Fruit fly (Drosophila melanogaster) whole organism, embryonic: ENCODE measurements around the gene CG32712.

Source experiments
- Adf1 ChIP-seq: fragments of 200-800 bp; sonication (Bioruptor generic); IDR thresholded peaks from 2 replicates; pipeline ENCODE4 v1.3.6; 2022; ENCODE audit warnings: missing biosample characterization, missing genetic modification characterization
- Antp ChIP-seq: fragments of 200-800 bp; sonication (Bioruptor generic); optimal IDR thresholded peaks from 3 replicates; lab custom pipeline; 2016; ENCODE audit warnings: missing biosample characterization, missing genetic modification characterization
- CG11695 ChIP-seq: fragments of 200-800 bp; sonication (Bioruptor generic); IDR thresholded peaks from 3 replicates; pipeline ENCODE4 v1.3.6; 2022; ENCODE audit warnings: missing biosample characterization, missing genetic modification characterization
- CG11696 ChIP-seq: fragments of 200-800 bp; sonication (Bioruptor generic); IDR thresholded peaks from 2 replicates; pipeline ENCODE4 v1.3.6; 2022; ENCODE audit warnings: missing biosample characterization, missing genetic modification characterization
- CG11723 ChIP-seq: fragments of 200-800 bp; sonication (Bioruptor generic); optimal IDR thresholded peaks from 2 replicates; lab custom pipeline; 2017; ENCODE audit warnings: missing biosample characterization, mild to moderate bottlenecking, missing genetic modification characterization
- CG14710 ChIP-seq: fragments of 200-800 bp; sonication (Bioruptor generic); optimal IDR thresholded peaks from 3 replicates; lab custom pipeline; 2019; ENCODE audit warnings: missing biosample characterization, mild to moderate bottlenecking, missing genetic modification characterization, moderate library complexity
- CG15269 ChIP-seq: fragments of 200-800 bp; sonication (Bioruptor generic); optimal IDR thresholded peaks from 2 replicates; lab custom pipeline; 2018; ENCODE audit warnings: missing biosample characterization, mild to moderate bottlenecking, missing genetic modification characterization, moderate library complexity
- CG17912 ChIP-seq: fragments of 200-800 bp; sonication (Bioruptor generic); optimal IDR thresholded peaks from 2 replicates; lab custom pipeline; 2018; ENCODE audit warnings: missing biosample characterization, mild to moderate bottlenecking, missing genetic modification characterization
- CG31224 ChIP-seq: fragments of 200-800 bp; sonication (Bioruptor generic); IDR thresholded peaks from 2 replicates; pipeline ENCODE4 v1.3.6; 2022; ENCODE audit warnings: missing biosample characterization, missing genetic modification characterization
- CG31365 ChIP-seq: fragments of 200-800 bp; sonication (Bioruptor generic); optimal IDR thresholded peaks from 2 replicates; lab custom pipeline; 2018; ENCODE audit warnings: missing biosample characterization, mild to moderate bottlenecking, missing genetic modification characterization
- CG8290 ChIP-seq, 3 experiments: fragments of 200-800 bp; sonication (Bioruptor generic); optimal IDR thresholded peaks; 2 replicates each; lab custom pipeline; 2016 to 2019; ENCODE audit warnings: missing biosample characterization in 3 of 3, missing genetic modification characterization in 3 of 3, mild to moderate bottlenecking in 2 of 3, moderate library complexity in 1 of 3
- CG9727 ChIP-seq: fragments of 200-800 bp; sonication (Bioruptor generic); optimal IDR thresholded peaks from 3 replicates; lab custom pipeline; 2017; ENCODE audit warnings: missing biosample characterization, mild to moderate bottlenecking, missing genetic modification characterization
- Deaf1 ChIP-seq: fragments of 200-800 bp; optimal IDR thresholded peaks from 3 replicates; lab custom pipeline; 2019; ENCODE audit warnings: missing biosample characterization, mild to moderate bottlenecking, missing genetic modification characterization, moderate library complexity
- Dip3 ChIP-seq: fragments of 200-800 bp; sonication (Bioruptor generic); optimal IDR thresholded peaks from 3 replicates; lab custom pipeline; 2016; ENCODE audit warnings: missing biosample characterization, missing genetic modification characterization
- E2f2 ChIP-seq: fragments of 200-800 bp; sonication (Bioruptor generic); IDR thresholded peaks from 2 replicates; pipeline ENCODE4 v1.3.6; 2022; ENCODE audit warnings: missing biosample characterization, missing genetic modification characterization
- Fer2 ChIP-seq: fragments of 200-800 bp; sonication (Bioruptor generic); optimal IDR thresholded peaks from 2 replicates; lab custom pipeline; 2018; ENCODE audit warnings: missing biosample characterization, mild to moderate bottlenecking, missing genetic modification characterization, moderate library complexity
- H15 ChIP-seq: fragments of 200-800 bp; sonication (Bioruptor generic); IDR thresholded peaks from 3 replicates; pipeline ENCODE4 v1.3.6; 2022; ENCODE audit warnings: missing biosample characterization, missing genetic modification characterization
- Hey ChIP-seq: fragments of 200-800 bp; sonication (Bioruptor generic); optimal IDR thresholded peaks from 3 replicates; lab custom pipeline; 2018; ENCODE audit warnings: missing biosample characterization, mild to moderate bottlenecking, missing genetic modification characterization
- MBD-R2 ChIP-seq: fragments of 200-800 bp; sonication (Bioruptor generic); IDR thresholded peaks from 2 replicates; pipeline ENCODE4 v1.3.6; 2022; ENCODE audit warnings: missing biosample characterization, missing genetic modification characterization
- Nf-YA ChIP-seq: fragments of 200-800 bp; sonication (Bioruptor generic); IDR thresholded peaks from 2 replicates; pipeline ENCODE4 v1.3.6; 2022; ENCODE audit warnings: missing biosample characterization, missing genetic modification characterization
- PHDP ChIP-seq: fragments of 200-800 bp; sonication (Bioruptor generic); optimal IDR thresholded peaks from 3 replicates; lab custom pipeline; 2018; ENCODE audit warnings: missing biosample characterization, mild to moderate bottlenecking, missing genetic modification characterization, moderate library complexity
- Side ChIP-seq: fragments of 200-800 bp; sonication (Bioruptor generic); optimal IDR thresholded peaks from 2 replicates; lab custom pipeline; 2016; ENCODE audit warnings: missing biosample characterization, missing genetic modification characterization
- Sry-β ChIP-seq: fragments of 200-800 bp; sonication (Bioruptor generic); optimal IDR thresholded peaks from 2 replicates; lab custom pipeline; 2018; ENCODE audit warnings: missing biosample characterization, mild to moderate bottlenecking, missing genetic modification characterization, moderate library complexity
- az2 ChIP-seq: fragments of 200-800 bp; sonication (Bioruptor generic); optimal IDR thresholded peaks from 3 replicates; lab custom pipeline; 2016; ENCODE audit warnings: missing biosample characterization, missing genetic modification characterization
- bbx ChIP-seq: fragments of 200-800 bp; sonication (Bioruptor generic); IDR thresholded peaks from 2 replicates; pipeline ENCODE4 v1.3.6; 2022; ENCODE audit warnings: missing biosample characterization, missing genetic modification characterization; ENCODE audit not compliant: partially characterized antibody
- btn ChIP-seq: fragments of 200-800 bp; sonication (Bioruptor generic); optimal IDR thresholded peaks from 2 replicates; lab custom pipeline; 2016; ENCODE audit warnings: missing biosample characterization, missing genetic modification characterization
- cg ChIP-seq: fragments of 200-800 bp; sonication (Bioruptor generic); optimal IDR thresholded peaks from 3 replicates; lab custom pipeline; 2019; ENCODE audit warnings: missing biosample characterization, mild to moderate bottlenecking, missing genetic modification characterization, moderate library complexity
- dan ChIP-seq: fragments of 200-800 bp; sonication (Bioruptor generic); IDR thresholded peaks from 2 replicates; pipeline ENCODE4 v1.3.6; 2022; ENCODE audit warnings: missing biosample characterization, missing genetic modification characterization
- eyg ChIP-seq: fragments of 200-800 bp; sonication (Bioruptor generic); optimal IDR thresholded peaks from 3 replicates; lab custom pipeline; 2016; ENCODE audit warnings: missing biosample characterization, missing genetic modification characterization
- gem ChIP-seq: fragments of 200-800 bp; sonication (Bioruptor generic); optimal IDR thresholded peaks from 2 replicates; lab custom pipeline; 2019; ENCODE audit warnings: missing biosample characterization, mild to moderate bottlenecking, missing genetic modification characterization, moderate library complexity
- gfzf ChIP-seq: fragments of 200-800 bp; sonication (Bioruptor generic); optimal IDR thresholded peaks from 2 replicates; lab custom pipeline; 2016; ENCODE audit warnings: missing biosample characterization, mild to moderate bottlenecking, missing genetic modification characterization, moderate library complexity
- grn ChIP-seq: fragments of 200-800 bp; sonication (Bioruptor generic); optimal IDR thresholded peaks from 3 replicates; lab custom pipeline; 2017; ENCODE audit warnings: missing biosample characterization, missing genetic modification characterization
- ind ChIP-seq: fragments of 200-800 bp; sonication (Bioruptor generic); optimal IDR thresholded peaks from 3 replicates; lab custom pipeline; 2016; ENCODE audit warnings: missing biosample characterization, missing genetic modification characterization
- lab ChIP-seq: fragments of 200-800 bp; sonication (Bioruptor generic); optimal IDR thresholded peaks from 3 replicates; lab custom pipeline; 2017; ENCODE audit warnings: missing biosample characterization, missing genetic modification characterization, mild to moderate bottlenecking, moderate library complexity, missing genetic modification reagents
- otp ChIP-seq: fragments of 200-800 bp; sonication (Bioruptor generic); IDR thresholded peaks from 3 replicates; pipeline ENCODE4, ENCODE4 v1.3.6; 2022; ENCODE audit warnings: missing biosample characterization, missing genetic modification characterization
- pan ChIP-seq, 4 experiments: fragments of >200 bp in 3 of 4; fragments of 200-800 bp in 1 of 4; sonication (Bioruptor generic) in 1 of 4; optimal IDR thresholded peaks in 3 of 4; IDR thresholded peaks in 1 of 4; 2 replicates each; pipeline versions ENCODE4 v1.3.6 to Lab custom; 2017 to 2022; ENCODE audit warnings: missing biosample characterization in 2 of 4, missing genetic modification characterization in 2 of 4, mixed read lengths in 1 of 4
- pzg ChIP-seq: fragments of 200-800 bp; sonication (Bioruptor generic); optimal IDR thresholded peaks from 3 replicates; lab custom pipeline; 2018; ENCODE audit warnings: missing biosample characterization, mild to moderate bottlenecking, missing genetic modification characterization, moderate library complexity
- run ChIP-seq: fragments of 200-800 bp; sonication (Bioruptor generic); optimal IDR thresholded peaks from 3 replicates; lab custom pipeline; 2018; ENCODE audit warnings: missing biosample characterization, mild to moderate bottlenecking, missing genetic modification characterization
- sna ChIP-seq: fragments of 200-800 bp; sonication (Bioruptor generic); IDR thresholded peaks from 2 replicates; pipeline ENCODE4 v1.3.6; 2022; ENCODE audit warnings: missing biosample characterization, missing genetic modification characterization; ENCODE audit not compliant: partially characterized antibody
- sob ChIP-seq: fragments of 200-800 bp; sonication (Bioruptor generic); IDR thresholded peaks from 2 replicates; pipeline ENCODE4 v1.3.6; 2022; ENCODE audit warnings: missing biosample characterization, missing genetic modification characterization
- sqz ChIP-seq: fragments of 200-800 bp; sonication (Bioruptor generic); optimal IDR thresholded peaks from 3 replicates; lab custom pipeline; 2018; ENCODE audit warnings: missing biosample characterization, mild to moderate bottlenecking, missing genetic modification characterization
- stwl ChIP-seq: fragments of 200-800 bp; sonication (Bioruptor generic); optimal IDR thresholded peaks from 3 replicates; lab custom pipeline; 2018; ENCODE audit warnings: missing biosample characterization, mild to moderate bottlenecking, missing genetic modification characterization, moderate library complexity
- tin ChIP-seq: fragments of 200-800 bp; sonication (Bioruptor generic); optimal IDR thresholded peaks from 3 replicates; lab custom pipeline; 2016; ENCODE audit warnings: missing biosample characterization, missing genetic modification characterization
- tna ChIP-seq: fragments of 200-800 bp; sonication (Bioruptor generic); IDR thresholded peaks from 2 replicates; pipeline ENCODE4 v1.3.6; 2022; ENCODE audit warnings: missing biosample characterization, missing genetic modification characterization; ENCODE audit not compliant: partially characterized antibody
- tx ChIP-seq: fragments of 200-800 bp; sonication (Bioruptor generic); optimal IDR thresholded peaks from 2 replicates; lab custom pipeline; 2016; ENCODE audit warnings: missing biosample characterization, missing genetic modification characterization
- vvl ChIP-seq: fragments of 200-800 bp; sonication (Bioruptor generic); IDR thresholded peaks from 2 replicates; pipeline ENCODE4 v1.3.6; 2022; ENCODE audit warnings: missing biosample characterization, missing genetic modification characterization
- zen2 ChIP-seq: fragments of 200-800 bp; sonication (Bioruptor generic); IDR thresholded peaks from 3 replicates; pipeline ENCODE4 v1.3.6; 2022; ENCODE audit warnings: missing biosample characterization, missing genetic modification characterization; ENCODE audit not compliant: partially characterized antibody
- zf30C ChIP-seq: fragments of 200-800 bp; sonication (Bioruptor generic); optimal IDR thresholded peaks from 3 replicates; lab custom pipeline; 2018; ENCODE audit warnings: missing biosample characterization, mild to moderate bottlenecking, missing genetic modification characterization

Gene CG32712

dm6 chrX:8464378-8465036 is 30.9 kb upstream of the CG32712 start, which contains the start of gene Sptr (continued):
- TF ChIP-seq dan (GFP tag; lab: Robert Waterston, UW) (no peak), lab (GFP tag; lab: Kevin White, UChicago) (peak; percentile 96), tin (GFP tag; lab: Kevin White, UChicago) (peak; percentile 73), tx (GFP tag; lab: Kevin White, UChicago) (peak; percentile 59), otp (GFP tag; lab: Robert Waterston, UW) (peak; percentile 83), CG17912 (GFP tag; lab: Kevin White, UChicago) (no peak), Antp (GFP tag; lab: Kevin White, UChicago) (peak; percentile 64), Hey (peak; percentile 14), PHDP (tag; lab: Kevin White, UChicago) (peak; percentile 93), zf30C (no peak), H15 (GFP tag; lab: Robert Waterston, UW) (peak; percentile 90)

dm6 chrX:8461147-8461546 is 27.5 kb upstream of the CG32712 start, which contains the start of gene Es2:
Es2 (plus strand) TSS chrX:8461479.
- TF ChIP-seq pzg (GFP tag; lab: Kevin White, UChicago) (peak; percentile 31), sob (no peak), CG31224 (GFP tag; lab: Robert Waterston, UW) (no peak), sna (GFP tag; lab: Robert Waterston, UW) (no peak), sqz (GFP tag; lab: Kevin White, UChicago) (peak; percentile 39), run (no peak), CG11695 (GFP tag; lab: Robert Waterston, UW) (no peak), Sry-β (GFP tag; lab: Kevin White, UChicago) (no peak), Dip3 (no peak), tx (GFP tag; lab: Kevin White, UChicago) (no peak), tna (GFP tag; lab: Robert Waterston, UW) (no peak), CG9727 (GFP tag; lab: Kevin White, UChicago) (no peak), E2f2 (GFP tag; lab: Robert Waterston, UW) (peak; percentile 90), az2 (GFP tag; lab: Kevin White, UChicago) (no peak), eyg (GFP tag; lab: Kevin White, UChicago) (no peak), CG31365 (no peak), zen2 (no peak), grn (no peak), CG15269 (tag; lab: Kevin White, UChicago) (no peak), btn (no peak), vvl (no peak), bbx (no peak), stwl (peak; percentile 64), pan (optimal IDR thresholded peaks at IDR 0.05; lab: Kevin White, UChicago) (no peak), pan (GFP tag; optimal IDR thresholded peaks at IDR 0.05 in 1 of 2, IDR thresholded peaks at IDR 0.05 in 1 of 2) (no peak), ind (no peak), gfzf (peak; percentile 64), MBD-R2 (GFP tag; lab: Robert Waterston, UW) (peak; percentile 36; the same call in 1 of the 2 replicates), CG11723 (GFP tag; lab: Kevin White, UChicago) (no peak), CG11696 (GFP tag; lab: Robert Waterston, UW) (no peak), CG14710 (tag; lab: Kevin White, UChicago) (peak; percentile 67), Adf1 (GFP tag; lab: Robert Waterston, UW) (no peak), gem (tag; lab: Kevin White, UChicago) (no peak), cg (no peak), Side (no peak), Fer2 (tag; lab: Kevin White, UChicago) (no peak), CG8290 (GFP tag; optimal IDR thresholded peaks at IDR 0.05; lab: Kevin White, UChicago) (no peak), CG8290 (tag; optimal IDR thresholded peaks at IDR 0.05; lab: Kevin White, UChicago) (no peak), Deaf1 (tag; lab: Kevin White, UChicago) (no peak), Nf-YA (no peak)
